Worm (Caenorhabditis elegans) whole organism, midembryonic: ENCODE data around the gene Y75B7B.2.

ENCODE experiments used
- T22C8.4 ChIP-seq: fragments of 200-800 bp; sonication (Bioruptor generic); IDR thresholded peaks from 2 replicates; pipeline ENCODE4 v1.3.6; 2022; ENCODE audit warnings: missing genetic modification characterization, missing compliant biosample characterization
- flt-1 ChIP-seq: fragments of 200-800 bp; sonication (Bioruptor generic); IDR thresholded peaks from 2 replicates; pipeline ENCODE4 v1.3.6; 2022; ENCODE audit warnings: missing genetic modification characterization, missing compliant biosample characterization
- klf-2 ChIP-seq: fragments of 200-800 bp; sonication (Bioruptor generic); conservative IDR thresholded peaks from 2 replicates; pipeline ENCODE4 v1.3.6; 2022; ENCODE audit warnings: missing genetic modification reagents, missing genetic modification characterization, missing compliant biosample characterization
- med-1 ChIP-seq: sonication (generic microtip); optimal IDR thresholded peaks from 2 replicates; lab custom pipeline; 2017; ENCODE audit warnings: missing genetic modification characterization, mild to moderate bottlenecking, missing compliant biosample characterization, antibody characterized with exemption, missing genetic modification reagents; ENCODE audit not compliant: insufficient read depth
- ztf-29 ChIP-seq: fragments of 200-800 bp; sonication (Bioruptor generic); IDR thresholded peaks from 2 replicates; pipeline ENCODE4 v1.3.6; 2022; ENCODE audit warnings: missing genetic modification reagents, missing genetic modification characterization, missing compliant biosample characterization

ce11 chrV:1321776-1322175, 46.0 kb upstream of the Y75B7B.2 start:
- TF ChIP-seq med-1 (GFP tag; lab: Kevin White, UChicago) (no peak), ztf-29 (GFP tag; lab: Robert Waterston, UW) (no peak), klf-2 (GFP tag; lab: Robert Waterston, UW) (no peak), T22C8.4 (GFP tag; lab: Robert Waterston, UW) (no peak), flt-1 (GFP tag; lab: Robert Waterston, UW) (no peak)
